Worm (Caenorhabditis elegans) whole organism, L2 larva: Measurements from ENCODE around the gene F13E9.15.

Source experiments
- C34F6.9 ChIP-seq: fragments of 150-350 bp; optimal IDR thresholded peaks from 2 replicates; lab custom pipeline; 2014; ENCODE audit warnings: missing biosample characterization, missing genetic modification characterization
- F13H6.1 ChIP-seq: sonication (generic microtip); optimal IDR thresholded peaks from 2 replicates; lab custom pipeline; 2016; ENCODE audit warnings: missing genetic modification characterization, missing compliant biosample characterization
- R02D3.7 ChIP-seq: fragments of 150-350 bp; optimal IDR thresholded peaks from 2 replicates; lab custom pipeline; 2014; ENCODE audit warnings: missing biosample characterization, missing genetic modification characterization
- ZK546.5 ChIP-seq: sonication (generic microtip); optimal IDR thresholded peaks from 2 replicates; lab custom pipeline; 2017; ENCODE audit warnings: missing biosample characterization, missing genetic modification characterization
- alr-1 ChIP-seq: fragments of 150-350 bp; optimal IDR thresholded peaks from 2 replicates; lab custom pipeline; 2014; ENCODE audit warnings: missing biosample characterization, missing genetic modification characterization
- ama-1 ChIP-seq: fragments of 150-350 bp; optimal IDR thresholded peaks from 2 replicates; lab custom pipeline; 2018; ENCODE audit warnings: inconsistent platforms
- blmp-1 ChIP-seq: sonication (generic microtip); optimal IDR thresholded peaks from 2 replicates; lab custom pipeline; 2017; ENCODE audit warnings: missing genetic modification characterization, mild to moderate bottlenecking, missing compliant biosample characterization, antibody characterized with exemption, moderate library complexity; ENCODE audit not compliant: insufficient read depth
- ceh-16 ChIP-seq: fragments of 150-350 bp; optimal IDR thresholded peaks from 2 replicates; lab custom pipeline; 2014; ENCODE audit warnings: missing biosample characterization, missing genetic modification characterization
- ceh-82 ChIP-seq: fragments of 150-350 bp; optimal IDR thresholded peaks from 2 replicates; lab custom pipeline; 2014; ENCODE audit warnings: missing biosample characterization, missing genetic modification characterization
- crh-2 ChIP-seq: sonication (generic microtip); optimal IDR thresholded peaks from 2 replicates; lab custom pipeline; 2017; ENCODE audit warnings: missing biosample characterization, missing genetic modification characterization
- egl-27 ChIP-seq: sonication (generic microtip); optimal IDR thresholded peaks from 3 replicates; lab custom pipeline; 2017; ENCODE audit warnings: missing biosample characterization, missing genetic modification reagents, missing genetic modification characterization
- elt-1 ChIP-seq: fragments of 150-350 bp; optimal IDR thresholded peaks from 2 replicates; lab custom pipeline; 2014; ENCODE audit warnings: missing biosample characterization, missing genetic modification characterization
- fos-1 ChIP-seq: fragments of 150-350 bp; optimal IDR thresholded peaks from 2 replicates; lab custom pipeline; 2014; ENCODE audit warnings: missing biosample characterization, missing genetic modification characterization
- gmeb-1 ChIP-seq: fragments of 150-350 bp; optimal IDR thresholded peaks from 2 replicates; lab custom pipeline; 2014; ENCODE audit warnings: missing biosample characterization, missing genetic modification characterization
- lin-13 ChIP-seq: fragments of 150-350 bp; optimal IDR thresholded peaks from 2 replicates; lab custom pipeline; 2014; ENCODE audit warnings: missing biosample characterization, missing genetic modification reagents, missing genetic modification characterization
- lsy-2 ChIP-seq, 2 experiments: fragments of 150-350 bp in 1 of 2; sonication (generic microtip) in 1 of 2; optimal IDR thresholded peaks; 2 replicates each; lab custom pipeline; 2014 to 2017; ENCODE audit warnings: missing biosample characterization in 2 of 2, missing genetic modification characterization in 2 of 2
- mab-5 ChIP-seq: fragments of 150-350 bp; optimal IDR thresholded peaks from 2 replicates; lab custom pipeline; 2014; ENCODE audit warnings: missing biosample characterization, missing genetic modification characterization
- mbf-1 ChIP-seq: sonication (generic microtip); optimal IDR thresholded peaks from 2 replicates; lab custom pipeline; 2017; ENCODE audit warnings: missing biosample characterization, missing genetic modification characterization
- mdl-1 ChIP-seq, 2 experiments: fragments of 150-350 bp in 1 of 2; sonication (generic microtip) in 1 of 2; optimal IDR thresholded peaks; 2 replicates each; lab custom pipeline; 2017; ENCODE audit warnings: missing biosample characterization in 2 of 2, missing genetic modification characterization in 2 of 2
- nhr-10 ChIP-seq: sonication (generic microtip); optimal IDR thresholded peaks from 2 replicates; lab custom pipeline; 2017; ENCODE audit warnings: missing biosample characterization, missing genetic modification characterization
- nhr-11 ChIP-seq: fragments of 150-350 bp; optimal IDR thresholded peaks from 2 replicates; lab custom pipeline; 2014; ENCODE audit warnings: missing biosample characterization, missing genetic modification characterization
- nhr-12 ChIP-seq: fragments of 150-350 bp; optimal IDR thresholded peaks from 2 replicates; lab custom pipeline; 2014; ENCODE audit warnings: missing biosample characterization, missing genetic modification characterization
- nhr-129 ChIP-seq: fragments of 150-350 bp; optimal IDR thresholded peaks from 2 replicates; lab custom pipeline; 2014; ENCODE audit warnings: missing biosample characterization, missing genetic modification characterization
- nhr-23 ChIP-seq: fragments of 150-350 bp; optimal IDR thresholded peaks from 2 replicates; lab custom pipeline; 2014; ENCODE audit warnings: missing biosample characterization, missing genetic modification reagents, missing genetic modification characterization
- nhr-237 ChIP-seq: fragments of 150-350 bp; optimal IDR thresholded peaks from 2 replicates; lab custom pipeline; 2014; ENCODE audit warnings: missing biosample characterization, missing genetic modification characterization
- nhr-6 ChIP-seq: fragments of 150-350 bp; optimal IDR thresholded peaks from 2 replicates; lab custom pipeline; 2014; ENCODE audit warnings: missing biosample characterization, missing genetic modification characterization
- nhr-77 ChIP-seq: fragments of 150-350 bp; optimal IDR thresholded peaks from 2 replicates; lab custom pipeline; 2014; ENCODE audit warnings: missing biosample characterization, missing genetic modification characterization
- peb-1 ChIP-seq: fragments of 150-350 bp; optimal IDR thresholded peaks from 2 replicates; lab custom pipeline; 2014; ENCODE audit warnings: missing biosample characterization, missing genetic modification characterization
- sem-4 ChIP-seq: fragments of 150-350 bp; optimal IDR thresholded peaks from 2 replicates; lab custom pipeline; 2014; ENCODE audit warnings: missing biosample characterization, missing genetic modification reagents, missing genetic modification characterization
- skn-1 ChIP-seq: sonication (generic microtip); optimal IDR thresholded peaks from 2 replicates; lab custom pipeline; 2017; ENCODE audit warnings: missing biosample characterization, missing genetic modification characterization
- sma-3 ChIP-seq: sonication (generic microtip); optimal IDR thresholded peaks from 2 replicates; lab custom pipeline; 2016; ENCODE audit warnings: missing genetic modification reagents, missing genetic modification characterization, missing compliant biosample characterization
- sma-9 ChIP-seq, 2 experiments: fragments of 150-350 bp in 1 of 2; sonication (generic microtip) in 1 of 2; optimal IDR thresholded peaks; 2 replicates each; lab custom pipeline; 2014 to 2016; ENCODE audit warnings: missing genetic modification characterization in 2 of 2, mild to moderate bottlenecking in 1 of 2, missing biosample characterization in 1 of 2, missing compliant biosample characterization in 1 of 2, missing genetic modification reagents in 1 of 2, moderate library complexity in 1 of 2
- snpc-4 ChIP-seq: fragments of 150-350 bp; optimal IDR thresholded peaks from 2 replicates; lab custom pipeline; 2014; ENCODE audit warnings: missing biosample characterization, missing genetic modification characterization
- unc-39 ChIP-seq: fragments of 150-350 bp; optimal IDR thresholded peaks from 2 replicates; lab custom pipeline; 2014; ENCODE audit warnings: missing biosample characterization, missing genetic modification characterization
- unc-55 ChIP-seq: fragments of 150-350 bp; sonication (generic microtip); optimal IDR thresholded peaks from 3 replicates; lab custom pipeline; 2014; ENCODE audit warnings: missing biosample characterization, missing genetic modification reagents, missing genetic modification characterization
- unc-62 ChIP-seq: fragments of 150-350 bp; optimal IDR thresholded peaks from 2 replicates; lab custom pipeline; 2014; ENCODE audit warnings: missing biosample characterization, missing genetic modification reagents, missing genetic modification characterization
- zag-1 ChIP-seq: fragments of 150-350 bp; optimal IDR thresholded peaks from 2 replicates; lab custom pipeline; 2014; ENCODE audit warnings: missing biosample characterization, missing genetic modification characterization
- ztf-1 ChIP-seq: fragments of 200-800 bp; sonication (Bioruptor generic); conservative IDR thresholded peaks from 2 replicates; pipeline ENCODE4 v1.3.6; 2022; ENCODE audit warnings: missing genetic modification characterization, missing compliant biosample characterization
- ztf-11 ChIP-seq: sonication (generic microtip); optimal IDR thresholded peaks from 2 replicates; lab custom pipeline; 2017; ENCODE audit warnings: missing biosample characterization, missing genetic modification characterization
- ztf-4 ChIP-seq: fragments of 150-350 bp; optimal IDR thresholded peaks from 2 replicates; lab custom pipeline; 2014; ENCODE audit warnings: missing biosample characterization, missing genetic modification characterization

F13E9.15 gene

DNA sequence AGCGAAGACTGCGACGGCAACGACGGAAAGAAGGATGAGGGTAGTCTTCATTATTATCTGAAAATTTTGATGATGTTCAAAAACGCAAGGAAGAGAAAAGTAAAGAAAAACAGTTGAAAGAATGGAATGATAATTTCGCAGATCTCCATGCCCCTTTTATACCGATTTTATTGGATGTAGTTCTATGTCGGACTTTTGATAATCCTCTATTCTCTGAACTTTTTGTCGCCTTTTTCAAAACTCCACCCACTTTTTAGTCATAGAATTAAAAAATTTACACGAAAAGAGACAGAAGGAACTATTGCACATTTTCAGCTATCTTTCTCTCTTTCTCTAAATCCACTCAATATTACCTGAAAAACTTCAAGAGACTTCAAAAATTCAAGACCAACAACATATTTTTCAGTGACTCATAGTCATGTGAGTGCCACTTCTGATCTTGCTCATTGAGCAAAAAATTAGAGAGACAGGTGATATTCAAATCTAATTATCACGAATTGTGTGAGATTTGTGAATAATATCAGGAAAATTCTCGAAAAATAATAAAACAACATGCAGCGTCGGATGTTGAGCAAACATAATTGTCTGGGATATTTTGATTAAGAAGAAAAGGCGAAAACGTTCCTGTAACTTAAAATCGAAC, at the start of gene F13E9.15:
Gene F13E9.15 (minus strand): TSS at position 51 of the 643 bp plus-strand sequence.
- TF ChIP-seq ceh-16 (tag; lab: Kevin White, UChicago) (no peak), gmeb-1 (tag; lab: Kevin White, UChicago) (no peak), egl-27 (tag; lab: Kevin White, UChicago) (no peak), unc-39 (tag; lab: Kevin White, UChicago) (no peak), ztf-11 (tag; lab: Kevin White, UChicago) (no peak), lin-13 (GFP tag; lab: Kevin White, UChicago) (no peak), ama-1 (lab: Kevin White, UChicago) (no peak), R02D3.7 (tag; lab: Kevin White, UChicago) (no peak), ZK546.5 (tag; lab: Kevin White, UChicago) (no peak), lsy-2 (tag; optimal IDR thresholded peaks at IDR 0.05; lab: Kevin White, UChicago) (no peak), mdl-1 (tag; optimal IDR thresholded peaks at IDR 0.05; lab: Kevin White, UChicago) (no peak), F13H6.1 (tag; lab: Kevin White, UChicago) (no peak), nhr-11 (no peak), alr-1 (tag; lab: Kevin White, UChicago) (no peak), nhr-23 (no peak)

DNA sequence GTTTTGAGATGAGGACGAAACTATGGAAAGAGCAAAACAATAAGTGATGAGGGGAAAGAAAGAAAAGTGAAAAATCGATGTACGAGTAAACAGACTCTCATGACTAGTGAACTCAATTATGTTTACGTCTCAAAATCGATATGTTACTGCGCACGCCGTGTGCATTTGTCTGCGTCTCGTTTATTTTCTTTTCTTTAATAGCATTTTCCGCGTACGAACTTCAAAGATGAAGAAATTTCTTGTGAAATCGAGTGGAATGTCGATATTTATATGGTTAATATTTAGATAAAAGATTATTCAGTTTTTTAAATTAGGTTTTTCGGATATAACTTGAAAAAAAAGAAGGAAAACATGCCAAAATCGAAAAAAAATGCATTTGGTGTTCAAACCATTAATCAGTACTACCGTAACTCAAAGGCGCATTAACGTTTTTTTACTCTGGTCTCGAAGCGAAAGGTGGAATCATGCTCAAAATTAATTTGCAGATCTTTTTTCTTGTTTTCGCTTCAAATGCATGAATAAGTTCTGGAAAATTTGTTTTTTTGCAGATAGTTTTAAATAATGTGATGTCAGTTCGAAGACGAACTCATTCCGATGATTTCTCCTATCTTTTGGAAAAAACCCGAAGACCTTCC, 47.4 kb upstream of the F13E9.15 start, which contains the start of gene fic-1:
Gene fic-1 (plus strand): TSS at position 549 of the 635 bp plus-strand sequence.
- TF ChIP-seq lin-13 (GFP tag; lab: Kevin White, UChicago), result peak; percentile 74
- TF ChIP-seq ama-1 (lab: Kevin White, UChicago), result peak; percentile 24
- peak; percentile 63 for TF ChIP-seq ztf-4 (tag; lab: Kevin White, UChicago)
- TF ChIP-seq zag-1 (tag; lab: Kevin White, UChicago), result peak; percentile 64
- peak; percentile 90 for TF ChIP-seq crh-2 (tag; lab: Kevin White, UChicago)
- TF ChIP-seq snpc-4, result peak; percentile 36
- peak; percentile 77 to 84 for TF ChIP-seq mdl-1 (tag; optimal IDR thresholded peaks at IDR 0.05; lab: Kevin White, UChicago)
- no peak for TF ChIP-seq nhr-23
- TF ChIP-seq C34F6.9 (tag; lab: Kevin White, UChicago), result peak; percentile 92
- TF ChIP-seq nhr-237 (tag; lab: Kevin White, UChicago), result no peak
- peak; percentile 38 for TF ChIP-seq skn-1 (tag; lab: Kevin White, UChicago)
- peak; percentile 84 for TF ChIP-seq sma-9 (GFP tag; optimal IDR thresholded peaks at IDR 0.05; lab: Kevin White, UChicago)
- no peak for TF ChIP-seq sma-9 (tag; optimal IDR thresholded peaks at IDR 0.05; lab: Kevin White, UChicago)
- TF ChIP-seq lsy-2 (tag; optimal IDR thresholded peaks at IDR 0.05; lab: Kevin White, UChicago), result peak; percentile 37 to 83
- peak; percentile 94 for TF ChIP-seq unc-55 (GFP tag; lab: Kevin White, UChicago)
- peak; percentile 22 for TF ChIP-seq sma-3 (GFP tag; lab: Kevin White, UChicago)
- peak; percentile 81 for TF ChIP-seq nhr-129 (tag; lab: Kevin White, UChicago)
- peak; percentile 33 for TF ChIP-seq sem-4 (tag; lab: Kevin White, UChicago)
- TF ChIP-seq ceh-82 (tag; lab: Kevin White, UChicago), result no peak
- TF ChIP-seq fos-1 (tag; lab: Kevin White, UChicago), result peak; percentile 19
- peak; percentile 51 for TF ChIP-seq mab-5 (tag; lab: Kevin White, UChicago)
- peak; percentile 56 for TF ChIP-seq nhr-6
- TF ChIP-seq F13H6.1 (tag; lab: Kevin White, UChicago), result peak; percentile 44
- TF ChIP-seq ztf-1 (GFP tag; lab: Robert Waterston, UW), result no peak
- TF ChIP-seq gmeb-1 (tag; lab: Kevin White, UChicago), result no peak

DNA sequence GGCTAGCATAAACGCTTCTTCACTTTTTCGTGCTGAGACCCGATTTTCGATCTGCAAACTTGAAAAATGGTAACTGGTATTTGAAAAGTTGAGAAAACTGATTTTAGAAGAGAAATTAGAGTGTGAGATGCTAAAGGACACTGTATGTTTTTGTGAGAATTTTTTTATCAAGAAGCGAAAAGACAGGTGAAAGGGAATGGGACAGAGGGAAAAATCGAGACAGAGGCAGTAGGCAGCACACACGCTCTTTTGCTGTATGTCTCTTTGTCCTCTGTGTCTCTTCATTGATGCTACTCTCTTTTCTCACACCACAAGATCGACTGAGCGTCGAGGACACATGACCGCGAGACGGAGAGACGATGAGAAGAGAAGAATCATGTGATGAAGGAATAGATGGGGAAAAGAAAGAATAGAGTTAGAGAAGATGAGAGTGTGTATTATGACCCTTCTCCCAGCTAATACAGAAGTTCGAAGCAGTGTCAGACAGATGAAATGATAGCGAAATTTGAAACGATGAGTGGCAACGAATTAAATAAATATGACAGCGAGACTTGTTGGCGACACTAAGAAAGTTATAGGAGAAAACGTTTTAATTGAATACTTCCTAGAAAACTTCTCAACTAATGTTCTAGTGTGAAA, 46.3 kb upstream of the F13E9.15 start, which contains the start of gene lgg-2:
Gene lgg-2 (minus strand): TSS at position 51 of the 639 bp plus-strand sequence.
- TF ChIP-seq sem-4 (tag; lab: Kevin White, UChicago), result peak; percentile 94
- peak; percentile 38 for TF ChIP-seq nhr-12 (tag; lab: Kevin White, UChicago)
- TF ChIP-seq elt-1 (tag; lab: Kevin White, UChicago), result no peak
- TF ChIP-seq ZK546.5 (tag; lab: Kevin White, UChicago), result no peak
- peak; percentile 52 for TF ChIP-seq skn-1 (tag; lab: Kevin White, UChicago)
- peak; percentile 99 for TF ChIP-seq blmp-1 (tag; lab: Kevin White, UChicago)
- TF ChIP-seq unc-39 (tag; lab: Kevin White, UChicago), result no peak
- TF ChIP-seq ztf-4 (tag; lab: Kevin White, UChicago), result peak; percentile 97
- peak; percentile 92 for TF ChIP-seq mab-5 (tag; lab: Kevin White, UChicago)
- no peak for TF ChIP-seq nhr-23
- no peak for TF ChIP-seq nhr-11
- TF ChIP-seq sma-9 (GFP tag; optimal IDR thresholded peaks at IDR 0.05; lab: Kevin White, UChicago), result peak; percentile 99
- no peak for TF ChIP-seq sma-9 (tag; optimal IDR thresholded peaks at IDR 0.05; lab: Kevin White, UChicago)
- TF ChIP-seq unc-62 (GFP tag; lab: Kevin White, UChicago), result peak; percentile 93
- TF ChIP-seq C34F6.9 (tag; lab: Kevin White, UChicago), result peak; percentile 99
- TF ChIP-seq fos-1 (tag; lab: Kevin White, UChicago), result peak; percentile 97
- no peak for TF ChIP-seq peb-1 (tag; lab: Kevin White, UChicago)
- TF ChIP-seq ztf-1 (GFP tag; lab: Robert Waterston, UW), result no peak
- peak; percentile 4 for TF ChIP-seq ztf-11 (tag; lab: Kevin White, UChicago)
- TF ChIP-seq R02D3.7 (tag; lab: Kevin White, UChicago), result no peak
- TF ChIP-seq zag-1 (tag; lab: Kevin White, UChicago), result peak; percentile 78
- peak; percentile 98 for TF ChIP-seq nhr-129 (tag; lab: Kevin White, UChicago)
- TF ChIP-seq mbf-1, result no peak
- peak; percentile 98 for TF ChIP-seq F13H6.1 (tag; lab: Kevin White, UChicago)
- peak; percentile 80 for TF ChIP-seq unc-55 (GFP tag; lab: Kevin White, UChicago)
- peak; percentile 98 for TF ChIP-seq crh-2 (tag; lab: Kevin White, UChicago)
- peak; percentile 97 for TF ChIP-seq egl-27 (tag; lab: Kevin White, UChicago)
- TF ChIP-seq mdl-1 (tag; optimal IDR thresholded peaks at IDR 0.05; lab: Kevin White, UChicago), result peak; percentile 79 to 97
- no peak for TF ChIP-seq nhr-77 (tag; lab: Kevin White, UChicago)
- peak; percentile 89 for TF ChIP-seq snpc-4
- TF ChIP-seq ama-1 (lab: Kevin White, UChicago), result no peak
- peak; percentile 70 for TF ChIP-seq nhr-10
- no peak for TF ChIP-seq nhr-237 (tag; lab: Kevin White, UChicago)
